Fruit fly (Drosophila melanogaster): Measurements from ENCODE around the gene Prim1.

- peak; percentile 20 for TF ChIP-seq vri (GFP tag; optimal IDR thresholded peaks at IDR 0.05)
- TF ChIP-seq Eip78C (GFP tag), result peak; percentile 97
Observed at dm6 chr3L:8385055-8385454, 44.9 kb downstream of the Prim1 start.

Measured in whole organism, prepupa.